Fruit fly (Drosophila melanogaster): ENCODE data around the gene Snx21.

The Snx21 gene

DNA sequence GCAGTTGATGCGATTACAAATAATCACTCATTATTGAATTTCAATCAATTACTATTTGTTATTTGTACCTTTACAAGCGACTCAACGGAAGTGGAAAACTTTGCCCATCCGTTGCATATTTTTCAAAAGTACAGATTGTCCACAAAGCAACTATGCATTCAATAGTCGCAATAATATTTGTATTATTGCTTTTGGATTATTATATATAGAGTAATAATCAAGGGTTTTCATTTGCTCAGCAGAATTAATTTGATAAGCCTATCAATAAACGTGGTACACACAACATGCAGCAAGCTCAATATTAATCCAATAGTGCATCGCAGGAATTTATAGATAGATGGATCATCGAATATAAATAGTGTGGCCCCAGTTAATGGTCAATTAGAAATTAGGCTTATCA lies 36.9 kb downstream of the Snx21 start:
- TF ChIP-seq Clk (GFP tag; optimal IDR thresholded peaks at IDR 0.05) (no peak), bab1 (GFP tag; optimal IDR thresholded peaks at IDR 0.05) (no peak), toe (GFP tag; optimal IDR thresholded peaks at IDR 0.05) (no peak), kay (GFP tag; ENCODE audit: borderline replicate concordance) (peak; percentile 66), Crg-1 (GFP tag; optimal IDR thresholded peaks at IDR 0.05) (no peak), pad (GFP tag; optimal IDR thresholded peaks at IDR 0.05) (no peak), CG12768 (GFP tag; optimal IDR thresholded peaks at IDR 0.05) (no peak), tj (GFP tag; optimal IDR thresholded peaks at IDR 0.05) (peak; percentile 62), CG5204 (GFP tag; optimal IDR thresholded peaks at IDR 0.05) (no peak), CG7101 (tag; optimal IDR thresholded peaks at IDR 0.05) (no peak), ovo (GFP tag; optimal IDR thresholded peaks at IDR 0.05) (no peak), cnc (optimal IDR thresholded peaks at IDR 0.05) (no peak), CG1620 (GFP tag; optimal IDR thresholded peaks at IDR 0.05) (no peak), CG14711 (tag; optimal IDR thresholded peaks at IDR 0.05) (peak; percentile 7), CG11617 (GFP tag; optimal IDR thresholded peaks at IDR 0.05) (no peak), Hr96 (GFP tag; optimal IDR thresholded peaks at IDR 0.05) (no peak), cic (GFP tag; optimal IDR thresholded peaks at IDR 0.05) (peak; percentile 80), Mnt (GFP tag; optimal IDR thresholded peaks at IDR 0.05) (no peak)

- TF ChIP-seq toe (GFP tag; optimal IDR thresholded peaks at IDR 0.05) = no peak
- no peak for TF ChIP-seq bab1 (GFP tag; optimal IDR thresholded peaks at IDR 0.05)
- no peak for TF ChIP-seq Crg-1 (GFP tag; optimal IDR thresholded peaks at IDR 0.05)
- no peak for TF ChIP-seq cic (GFP tag; optimal IDR thresholded peaks at IDR 0.05)
- no peak for TF ChIP-seq CG14711 (tag; optimal IDR thresholded peaks at IDR 0.05)
- TF ChIP-seq CG33017 (tag; optimal IDR thresholded peaks at IDR 0.05) = no peak
- no peak for TF ChIP-seq CG5204 (GFP tag; optimal IDR thresholded peaks at IDR 0.05)
These were observed 37.7 kb downstream of the Snx21 start for dm6 chr2L:2727812-2728211.

DNA sequence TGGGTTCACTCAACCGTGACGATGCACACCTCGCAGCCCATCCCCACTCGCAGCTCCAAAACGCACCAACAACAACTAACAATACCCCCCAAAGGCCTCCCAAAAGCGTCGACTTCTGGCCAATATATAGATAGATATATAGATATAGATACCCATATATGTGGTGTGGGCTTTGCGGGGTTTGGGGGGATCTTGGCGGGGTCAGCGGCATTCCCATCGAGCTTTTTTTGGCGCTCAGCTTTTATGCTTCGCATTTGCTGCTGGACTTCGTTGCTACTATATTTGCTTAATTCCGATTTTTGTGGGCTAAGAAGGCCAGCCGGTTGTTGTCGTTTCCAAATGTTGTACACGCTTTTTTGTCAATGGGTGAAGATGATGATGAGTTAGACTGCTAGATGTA lies 38.1 kb downstream of the Snx21 start:
- no peak for TF ChIP-seq toe (GFP tag; optimal IDR thresholded peaks at IDR 0.05)
- no peak for TF ChIP-seq CG1620 (GFP tag; optimal IDR thresholded peaks at IDR 0.05)

- TF ChIP-seq Crg-1 (GFP tag; optimal IDR thresholded peaks at IDR 0.05) (no peak), CG33017 (tag; optimal IDR thresholded peaks at IDR 0.05) (no peak), Clk (GFP tag; optimal IDR thresholded peaks at IDR 0.05) (no peak), CG5204 (GFP tag; optimal IDR thresholded peaks at IDR 0.05) (no peak), pad (GFP tag; optimal IDR thresholded peaks at IDR 0.05) (no peak), toe (GFP tag; optimal IDR thresholded peaks at IDR 0.05) (no peak), CG1620 (GFP tag; optimal IDR thresholded peaks at IDR 0.05) (no peak), ovo (GFP tag; optimal IDR thresholded peaks at IDR 0.05) (no peak), CG12768 (GFP tag; optimal IDR thresholded peaks at IDR 0.05) (no peak), cic (GFP tag; optimal IDR thresholded peaks at IDR 0.05) (no peak), CG11617 (GFP tag; optimal IDR thresholded peaks at IDR 0.05) (no peak), CG7101 (tag; optimal IDR thresholded peaks at IDR 0.05) (no peak)
These were observed 40.1 kb downstream of the Snx21 start, which contains the start of gene CG31689 for dm6 chr2L:2725374-2725773. CG31689 (plus strand) TSS chr2L:2725674.

- TF ChIP-seq ovo (GFP tag; optimal IDR thresholded peaks at IDR 0.05) (no peak), CG14711 (tag; optimal IDR thresholded peaks at IDR 0.05) (no peak), CG1620 (GFP tag; optimal IDR thresholded peaks at IDR 0.05) (no peak), CG7045 (GFP tag; optimal IDR thresholded peaks at IDR 0.05) (no peak), CG5204 (GFP tag; optimal IDR thresholded peaks at IDR 0.05) (no peak), pad (GFP tag; optimal IDR thresholded peaks at IDR 0.05) (no peak), tj (GFP tag; optimal IDR thresholded peaks at IDR 0.05) (no peak), Hr96 (GFP tag; optimal IDR thresholded peaks at IDR 0.05) (no peak), CG33017 (tag; optimal IDR thresholded peaks at IDR 0.05) (no peak), toe (GFP tag; optimal IDR thresholded peaks at IDR 0.05) (no peak), Mnt (GFP tag; optimal IDR thresholded peaks at IDR 0.05) (no peak), CG11617 (GFP tag; optimal IDR thresholded peaks at IDR 0.05) (no peak), cnc (optimal IDR thresholded peaks at IDR 0.05) (no peak), Clk (GFP tag; optimal IDR thresholded peaks at IDR 0.05) (no peak), CG12768 (GFP tag; optimal IDR thresholded peaks at IDR 0.05) (no peak), CG7101 (tag; optimal IDR thresholded peaks at IDR 0.05) (no peak), cic (GFP tag; optimal IDR thresholded peaks at IDR 0.05) (no peak), kay (GFP tag; ENCODE audit: borderline replicate concordance) (no peak), Crg-1 (GFP tag; optimal IDR thresholded peaks at IDR 0.05) (no peak)
These were observed 41.0 kb downstream of the Snx21 start for dm6 chr2L:2724459-2724858.

dm6 chr2L:2723100-2723499 lies 42.4 kb downstream of the Snx21 start:
- no peak for TF ChIP-seq pad (GFP tag; optimal IDR thresholded peaks at IDR 0.05)

- TF ChIP-seq Mnt (GFP tag; optimal IDR thresholded peaks at IDR 0.05) (no peak), CG14711 (tag; optimal IDR thresholded peaks at IDR 0.05) (no peak), CG7045 (GFP tag; optimal IDR thresholded peaks at IDR 0.05) (no peak), tj (GFP tag; optimal IDR thresholded peaks at IDR 0.05) (no peak), CG1620 (GFP tag; optimal IDR thresholded peaks at IDR 0.05) (no peak), toe (GFP tag; optimal IDR thresholded peaks at IDR 0.05) (no peak), CG33017 (tag; optimal IDR thresholded peaks at IDR 0.05) (no peak), cnc (optimal IDR thresholded peaks at IDR 0.05) (no peak), CG12768 (GFP tag; optimal IDR thresholded peaks at IDR 0.05) (no peak)
These were observed 44.1 kb downstream of the Snx21 start for dm6 chr2L:2721317-2721716.
